Worm (Caenorhabditis elegans): ENCODE results near the gene cht-6.

ce11 chrV:6462606-6463005, 47.8 kb downstream of the cht-6 start:
- no peak for TF ChIP-seq nhr-23 (tag; optimal IDR thresholded peaks at IDR 0.05)
- TF ChIP-seq elt-3 (tag; optimal IDR thresholded peaks at IDR 0.05), result no peak
- no peak for TF ChIP-seq zag-1 (tag; optimal IDR thresholded peaks at IDR 0.05)
- no peak for TF ChIP-seq nhr-11 (tag; optimal IDR thresholded peaks at IDR 0.05)
- no peak for TF ChIP-seq blmp-1 (tag; optimal IDR thresholded peaks at IDR 0.05; ENCODE audit: insufficient read depth)
- no peak for TF ChIP-seq egl-27 (tag; optimal IDR thresholded peaks at IDR 0.05)
- TF ChIP-seq lin-13 (GFP tag; optimal IDR thresholded peaks at IDR 0.05), result no peak
- TF ChIP-seq aly-2 (tag; optimal IDR thresholded peaks at IDR 0.05), result no peak
- TF ChIP-seq nhr-237 (tag; optimal IDR thresholded peaks at IDR 0.05), result no peak
- no peak for TF ChIP-seq ama-1 (optimal IDR thresholded peaks at IDR 0.05)
- TF ChIP-seq R02D3.7 (tag; optimal IDR thresholded peaks at IDR 0.05), result no peak
